Fruit fly (Drosophila melanogaster) whole organism, embryonic: Measurements from ENCODE around the gene Neu2.

Experiments used
- CG12769 ChIP-seq: fragments of 200-800 bp; sonication (Bioruptor generic); optimal IDR thresholded peaks from 2 replicates; lab custom pipeline; 2019; ENCODE audit warnings: missing biosample characterization, mild to moderate bottlenecking, missing genetic modification characterization, moderate library complexity
- CG15073 ChIP-seq: fragments of 200-800 bp; sonication (Bioruptor generic); optimal IDR thresholded peaks from 2 replicates; lab custom pipeline; 2016; ENCODE audit warnings: missing biosample characterization, missing genetic modification characterization
- CG15514 ChIP-seq: fragments of 200-800 bp; sonication (Bioruptor generic); optimal IDR thresholded peaks from 3 replicates; lab custom pipeline; 2017; ENCODE audit warnings: missing biosample characterization, missing genetic modification characterization, mild to moderate bottlenecking, moderate library complexity, missing genetic modification reagents
- CG15601 ChIP-seq: fragments of 200-800 bp; sonication (Bioruptor generic); optimal IDR thresholded peaks from 3 replicates; lab custom pipeline; 2019; ENCODE audit warnings: missing biosample characterization, mild to moderate bottlenecking, missing genetic modification characterization, moderate library complexity
- CG1603 ChIP-seq: fragments of 200-800 bp; sonication (Bioruptor generic); optimal IDR thresholded peaks from 2 replicates; lab custom pipeline; 2019; ENCODE audit warnings: missing biosample characterization, mild to moderate bottlenecking, missing genetic modification characterization, moderate library complexity
- CG16813 ChIP-seq: fragments of 200-800 bp; sonication (Bioruptor generic); IDR thresholded peaks from 3 replicates; pipeline ENCODE4 v1.3.6; 2022; ENCODE audit warnings: missing biosample characterization, missing genetic modification characterization; ENCODE audit not compliant: partially characterized antibody
- CG16815 ChIP-seq: fragments of 200-800 bp; sonication (Bioruptor generic); optimal IDR thresholded peaks from 3 replicates; lab custom pipeline; 2017; ENCODE audit warnings: missing biosample characterization, mild to moderate bottlenecking, missing genetic modification characterization
- CG18764 ChIP-seq: fragments of 200-800 bp; sonication (Bioruptor generic); optimal IDR thresholded peaks from 3 replicates; lab custom pipeline; 2016; ENCODE audit warnings: missing biosample characterization, missing genetic modification characterization
- CG34422 ChIP-seq: fragments of 200-800 bp; sonication (Bioruptor generic); IDR thresholded peaks from 3 replicates; pipeline ENCODE4 v1.3.6; 2022; ENCODE audit warnings: missing biosample characterization, missing genetic modification characterization
- CG42726 ChIP-seq: fragments of 200-800 bp; sonication (Bioruptor generic); IDR thresholded peaks from 2 replicates; pipeline ENCODE4 v1.3.6; 2022; ENCODE audit warnings: missing biosample characterization, missing genetic modification characterization; ENCODE audit not compliant: partially characterized antibody
- CG7745 ChIP-seq: fragments of 200-800 bp; sonication (Bioruptor generic); optimal IDR thresholded peaks from 2 replicates; lab custom pipeline; 2018; ENCODE audit warnings: missing biosample characterization, mild to moderate bottlenecking, missing genetic modification characterization, moderate library complexity
- CG8290 ChIP-seq, 3 experiments: fragments of 200-800 bp; sonication (Bioruptor generic); optimal IDR thresholded peaks; 2 replicates each; lab custom pipeline; 2016 to 2019; ENCODE audit warnings: missing biosample characterization in 3 of 3, missing genetic modification characterization in 3 of 3, mild to moderate bottlenecking in 2 of 3, moderate library complexity in 1 of 3
- CG9817 ChIP-seq: fragments of 200-800 bp; sonication (Bioruptor generic); optimal IDR thresholded peaks from 2 replicates; lab custom pipeline; 2018; ENCODE audit warnings: missing biosample characterization, mild to moderate bottlenecking, missing genetic modification characterization, moderate library complexity
- Dad ChIP-seq: fragments of 200-800 bp; sonication (Bioruptor generic); optimal IDR thresholded peaks from 3 replicates; lab custom pipeline; 2016; ENCODE audit warnings: missing biosample characterization, missing genetic modification characterization
- E2f2 ChIP-seq: fragments of 200-800 bp; sonication (Bioruptor generic); IDR thresholded peaks from 2 replicates; pipeline ENCODE4 v1.3.6; 2022; ENCODE audit warnings: missing biosample characterization, missing genetic modification characterization
- Fer1 ChIP-seq: fragments of 200-800 bp; sonication (Bioruptor generic); optimal IDR thresholded peaks from 2 replicates; lab custom pipeline; 2017; ENCODE audit warnings: missing biosample characterization, mild to moderate bottlenecking, missing genetic modification characterization
- Fer3 ChIP-seq: fragments of 200-800 bp; sonication (Bioruptor generic); optimal IDR thresholded peaks from 2 replicates; lab custom pipeline; 2018; ENCODE audit warnings: missing biosample characterization, mild to moderate bottlenecking, missing genetic modification characterization, moderate library complexity
- GATAe ChIP-seq: fragments of 200-800 bp; sonication (Bioruptor generic); conservative IDR thresholded peaks from 2 replicates; pipeline ENCODE4 v1.3.6; 2022; ENCODE audit warnings: missing biosample characterization, missing genetic modification characterization
- Jarid2 ChIP-seq: fragments of 200-800 bp; sonication (Bioruptor generic); optimal IDR thresholded peaks from 3 replicates; lab custom pipeline; 2017; ENCODE audit warnings: mild to moderate bottlenecking, missing biosample characterization, missing genetic modification reagents, missing genetic modification characterization
- Kr ChIP-seq: fragments of 200-800 bp; sonication (Bioruptor generic); optimal IDR thresholded peaks from 2 replicates; lab custom pipeline; 2017; ENCODE audit warnings: missing biosample characterization, mild to moderate bottlenecking, missing genetic modification characterization
- Meics ChIP-seq: fragments of 200-800 bp; sonication (Bioruptor generic); optimal IDR thresholded peaks from 2 replicates; lab custom pipeline; 2017; ENCODE audit warnings: missing biosample characterization, mild to moderate bottlenecking, missing genetic modification characterization
- Nf-YA ChIP-seq: fragments of 200-800 bp; sonication (Bioruptor generic); IDR thresholded peaks from 2 replicates; pipeline ENCODE4 v1.3.6; 2022; ENCODE audit warnings: missing biosample characterization, missing genetic modification characterization
- Nf-YC ChIP-seq: fragments of 200-800 bp; optimal IDR thresholded peaks from 3 replicates; lab custom pipeline; 2019; ENCODE audit warnings: missing biosample characterization, mild to moderate bottlenecking, missing genetic modification characterization, moderate library complexity
- al ChIP-seq: fragments of 200-800 bp; sonication (Bioruptor generic); IDR thresholded peaks from 2 replicates; pipeline ENCODE4 v1.3.6; 2022; ENCODE audit warnings: missing biosample characterization, missing genetic modification characterization
- ara ChIP-seq: fragments of 200-800 bp; sonication (Bioruptor generic); IDR thresholded peaks from 2 replicates; pipeline ENCODE4 v1.3.6; 2022; ENCODE audit warnings: missing biosample characterization, missing genetic modification characterization
- btn ChIP-seq: fragments of 200-800 bp; sonication (Bioruptor generic); optimal IDR thresholded peaks from 2 replicates; lab custom pipeline; 2016; ENCODE audit warnings: missing biosample characterization, missing genetic modification characterization
- cad ChIP-seq: fragments of >200 bp; optimal IDR thresholded peaks from 2 replicates; lab custom pipeline; 2017; ENCODE audit warnings: missing biosample characterization, missing genetic modification characterization
- caup ChIP-seq: fragments of 200-800 bp; sonication (Bioruptor generic); optimal IDR thresholded peaks from 3 replicates; lab custom pipeline; 2017; ENCODE audit warnings: missing biosample characterization, mild to moderate bottlenecking, missing genetic modification characterization, moderate library complexity; ENCODE audit not compliant: severe bottlenecking
- cg ChIP-seq: fragments of 200-800 bp; sonication (Bioruptor generic); optimal IDR thresholded peaks from 3 replicates; lab custom pipeline; 2019; ENCODE audit warnings: missing biosample characterization, mild to moderate bottlenecking, missing genetic modification characterization, moderate library complexity
- crol ChIP-seq: fragments of 200-800 bp; sonication (Bioruptor generic); IDR thresholded peaks from 2 replicates; pipeline ENCODE4 v1.3.6; 2022; ENCODE audit warnings: missing biosample characterization, missing genetic modification characterization
- disco-r ChIP-seq: fragments of 200-800 bp; sonication (Bioruptor generic); optimal IDR thresholded peaks from 2 replicates; lab custom pipeline; 2016; ENCODE audit warnings: missing biosample characterization, missing genetic modification characterization
- dpn ChIP-seq, 2 experiments: fragments of 200-800 bp; sonication (Bioruptor generic); optimal IDR thresholded peaks; 3 replicates each; lab custom pipeline; 2016; ENCODE audit warnings: missing biosample characterization in 2 of 2, missing genetic modification characterization in 2 of 2
- fu2 ChIP-seq: fragments of 200-800 bp; sonication (Bioruptor generic); optimal IDR thresholded peaks from 2 replicates; lab custom pipeline; 2016; ENCODE audit warnings: missing biosample characterization, missing genetic modification characterization
- gfzf ChIP-seq: fragments of 200-800 bp; sonication (Bioruptor generic); optimal IDR thresholded peaks from 2 replicates; lab custom pipeline; 2016; ENCODE audit warnings: missing biosample characterization, mild to moderate bottlenecking, missing genetic modification characterization, moderate library complexity
- hbn ChIP-seq: fragments of 200-800 bp; sonication (Bioruptor generic); IDR thresholded peaks from 2 replicates; pipeline ENCODE4 v1.3.6; 2022; ENCODE audit warnings: missing biosample characterization, missing genetic modification characterization; ENCODE audit not compliant: partially characterized antibody
- insv ChIP-seq, 2 experiments: fragments of 200-800 bp; sonication (Bioruptor generic); optimal IDR thresholded peaks; 3 replicates each; lab custom pipeline; 2016 to 2018; ENCODE audit warnings: missing biosample characterization in 2 of 2, missing genetic modification characterization in 2 of 2
- ken ChIP-seq: fragments of 200-800 bp; sonication (Bioruptor generic); IDR thresholded peaks from 3 replicates; pipeline ENCODE4 v1.3.6; 2022; ENCODE audit warnings: missing biosample characterization, missing genetic modification characterization
- lbe ChIP-seq: fragments of 200-800 bp; sonication (Bioruptor generic); optimal IDR thresholded peaks from 2 replicates; lab custom pipeline; 2016; ENCODE audit warnings: missing biosample characterization, mild to moderate bottlenecking, missing genetic modification characterization
- lov ChIP-seq, 2 experiments: fragments of 200-800 bp in 1 of 2; fragments of >200 bp in 1 of 2; sonication (Bioruptor generic) in 1 of 2; IDR thresholded peaks in 1 of 2; optimal IDR thresholded peaks in 1 of 2; 2 replicates in 1 of 2; 3 replicates in 1 of 2; pipeline versions ENCODE4 v1.3.6 to Lab custom; 2017 to 2022; ENCODE audit warnings: missing biosample characterization in 1 of 2, missing genetic modification characterization in 1 of 2
- odd ChIP-seq: fragments of 200-800 bp; sonication (Bioruptor generic); optimal IDR thresholded peaks from 2 replicates; lab custom pipeline; 2017; ENCODE audit warnings: missing biosample characterization, mild to moderate bottlenecking, missing genetic modification characterization
- pho ChIP-seq: fragments of 200-800 bp; sonication (Bioruptor generic); optimal IDR thresholded peaks from 2 replicates; lab custom pipeline; 2016; ENCODE audit warnings: missing biosample characterization, missing genetic modification characterization
- sc ChIP-seq, 3 experiments: fragments of >200 bp in 2 of 3; fragments of 200-800 bp in 1 of 3; sonication (Bioruptor generic) in 1 of 3; optimal IDR thresholded peaks; 2 replicates in 2 of 3; 3 replicates in 1 of 3; lab custom pipeline; 2017; ENCODE audit warnings: mild to moderate bottlenecking in 1 of 3, missing biosample characterization in 1 of 3, missing genetic modification characterization in 1 of 3, missing genetic modification reagents in 1 of 3
- schlank ChIP-seq: fragments of 200-800 bp; sonication (Bioruptor generic); optimal IDR thresholded peaks from 2 replicates; lab custom pipeline; 2018; ENCODE audit warnings: missing biosample characterization, mild to moderate bottlenecking, missing genetic modification characterization
- sqz ChIP-seq: fragments of 200-800 bp; sonication (Bioruptor generic); optimal IDR thresholded peaks from 3 replicates; lab custom pipeline; 2018; ENCODE audit warnings: missing biosample characterization, mild to moderate bottlenecking, missing genetic modification characterization
- tna ChIP-seq: fragments of 200-800 bp; sonication (Bioruptor generic); IDR thresholded peaks from 2 replicates; pipeline ENCODE4 v1.3.6; 2022; ENCODE audit warnings: missing biosample characterization, missing genetic modification characterization; ENCODE audit not compliant: partially characterized antibody
- tx ChIP-seq: fragments of 200-800 bp; sonication (Bioruptor generic); optimal IDR thresholded peaks from 2 replicates; lab custom pipeline; 2016; ENCODE audit warnings: missing biosample characterization, missing genetic modification characterization

The Neu2 gene

dm6 chr3L:21496865-21497634 lies 6.7 kb upstream of the Neu2 start, which contains the start of gene Hr78 (continued):
- peak; percentile 67 for TF ChIP-seq lbe (GFP tag; lab: Kevin White, UChicago)
- TF ChIP-seq CG9817 = peak; percentile 73
- TF ChIP-seq cad = peak; percentile 21
- no peak for TF ChIP-seq CG16813 (GFP tag; lab: Robert Waterston, UW)
- no peak for TF ChIP-seq CG8290 (GFP tag; optimal IDR thresholded peaks at IDR 0.05; lab: Kevin White, UChicago)
- peak; percentile 3 to 38 for TF ChIP-seq CG8290 (tag; optimal IDR thresholded peaks at IDR 0.05; lab: Kevin White, UChicago)
- peak; percentile 55 for TF ChIP-seq ara (GFP tag; lab: Robert Waterston, UW)
- no peak for TF ChIP-seq CG15073 (GFP tag; lab: Kevin White, UChicago)
- peak; percentile 89 to 99 for TF ChIP-seq insv (GFP tag; optimal IDR thresholded peaks at IDR 0.05; lab: Kevin White, UChicago)
- TF ChIP-seq odd (GFP tag; lab: Kevin White, UChicago) = peak; percentile 87
- peak; percentile 40 for TF ChIP-seq CG18764 (GFP tag; lab: Kevin White, UChicago)
- no peak for TF ChIP-seq btn (GFP tag; lab: Kevin White, UChicago)
- peak; percentile 88 for TF ChIP-seq gfzf (GFP tag; lab: Kevin White, UChicago)
- TF ChIP-seq sqz = no peak
- no peak for TF ChIP-seq Nf-YA
- no peak for TF ChIP-seq lov (optimal IDR thresholded peaks at IDR 0.05; lab: Kevin White, UChicago)
- 0 out of 3 replicates have a peak, but pooled peaks have one; percentile 54 for TF ChIP-seq lov (GFP tag; IDR thresholded peaks at IDR 0.05; lab: Robert Waterston, UW)
- no peak for TF ChIP-seq crol (GFP tag; lab: Robert Waterston, UW)
- TF ChIP-seq cg (GFP tag; lab: Kevin White, UChicago) = peak; percentile 86
- TF ChIP-seq schlank = no peak
- TF ChIP-seq GATAe (GFP tag; lab: Robert Waterston, UW) = no peak
- TF ChIP-seq fu2 = no peak
- peak; percentile 51; the same call in 2 of the 3 replicates for TF ChIP-seq CG34422 (GFP tag; lab: Robert Waterston, UW)
- TF ChIP-seq CG42726 (GFP tag; lab: Robert Waterston, UW) = peak; percentile 46; the same call in 1 of the 2 replicates
- TF ChIP-seq CG16815 (GFP tag; lab: Kevin White, UChicago) = peak; percentile 61
- TF ChIP-seq disco-r (GFP tag; lab: Kevin White, UChicago) = no peak
- TF ChIP-seq Kr (GFP tag; lab: Kevin White, UChicago) = no peak
- peak; percentile 41 for TF ChIP-seq CG1603 (tag; lab: Kevin White, UChicago)
- TF ChIP-seq tx (GFP tag; lab: Kevin White, UChicago) = no peak
- no peak for TF ChIP-seq pho (GFP tag; lab: Kevin White, UChicago)
- TF ChIP-seq CG15514 (GFP tag; lab: Kevin White, UChicago) = peak; percentile 52
- TF ChIP-seq Jarid2 (GFP tag; lab: Kevin White, UChicago) = peak; percentile 50
- TF ChIP-seq Meics = peak; percentile 90
- no peak for TF ChIP-seq CG7745 (tag; lab: Kevin White, UChicago)
- peak; percentile 74 for TF ChIP-seq Nf-YC (tag; lab: Kevin White, UChicago)
- TF ChIP-seq al (GFP tag; lab: Robert Waterston, UW) = peak; percentile 58; the same call in 1 of the 2 replicates
- TF ChIP-seq Fer3 (tag; lab: Kevin White, UChicago) = peak; percentile 78
- TF ChIP-seq E2f2 (GFP tag; lab: Robert Waterston, UW) = peak; percentile 44; the same call in 1 of the 2 replicates
- no peak for TF ChIP-seq Dad (GFP tag; lab: Kevin White, UChicago)
- TF ChIP-seq dpn (GFP tag; optimal IDR thresholded peaks at IDR 0.05; lab: Kevin White, UChicago) = peak in 1 of 2 experiments; percentile 71
- TF ChIP-seq Fer1 (GFP tag; lab: Kevin White, UChicago) = peak; percentile 90
- TF ChIP-seq hbn = no peak
- no peak for TF ChIP-seq CG12769
- no peak for TF ChIP-seq ken (GFP tag; lab: Robert Waterston, UW)
- peak; percentile 86 for TF ChIP-seq caup (GFP tag; lab: Kevin White, UChicago)
- peak; percentile 74 for TF ChIP-seq CG15601 (tag; lab: Kevin White, UChicago)
- TF ChIP-seq sc (optimal IDR thresholded peaks at IDR 0.05; lab: Kevin White, UChicago) = no peak
- TF ChIP-seq sc (GFP tag; optimal IDR thresholded peaks at IDR 0.05; lab: Kevin White, UChicago) = peak; percentile 65
- no peak for TF ChIP-seq tna (GFP tag; lab: Robert Waterston, UW)
